Worm (Caenorhabditis elegans) whole organism, early embryonic: Measurements from ENCODE around the gene srab-25.

Source experiments
- B0310.2 ChIP-seq: sonication (generic microtip); optimal IDR thresholded peaks from 2 replicates; lab custom pipeline; 2016; ENCODE audit warnings: mild to moderate bottlenecking, missing genetic modification characterization, missing compliant biosample characterization
- F13C5.2 ChIP-seq: sonication (generic microtip); optimal IDR thresholded peaks from 2 replicates; lab custom pipeline; 2017; ENCODE audit warnings: mild to moderate bottlenecking, missing genetic modification characterization, inconsistent platforms, missing compliant biosample characterization
- aly-1 ChIP-seq: sonication (generic microtip); optimal IDR thresholded peaks from 2 replicates; lab custom pipeline; 2016; ENCODE audit warnings: missing genetic modification characterization, missing compliant biosample characterization
- ama-1 ChIP-seq: fragments of 150-350 bp; optimal IDR thresholded peaks from 2 replicates; lab custom pipeline; 2014
- ceh-36 ChIP-seq: sonication (generic microtip); optimal IDR thresholded peaks from 2 replicates; lab custom pipeline; 2016; ENCODE audit warnings: missing genetic modification characterization, inconsistent platforms, missing compliant biosample characterization
- ets-7 ChIP-seq: sonication (generic microtip); optimal IDR thresholded peaks from 2 replicates; lab custom pipeline; 2016; ENCODE audit warnings: missing genotype, missing genetic modification characterization, missing compliant biosample characterization
- hmbx-1 ChIP-seq: sonication (generic microtip); optimal IDR thresholded peaks from 2 replicates; lab custom pipeline; 2016; ENCODE audit warnings: mild to moderate bottlenecking, missing genetic modification characterization, missing compliant biosample characterization
- hmg-4 ChIP-seq: fragments of 200-800 bp; sonication (Bioruptor generic); optimal IDR thresholded peaks from 2 replicates; lab custom pipeline; 2018; ENCODE audit warnings: mild to moderate bottlenecking, missing genetic modification characterization, missing compliant biosample characterization
- pes-1 ChIP-seq: fragments of 200-800 bp; sonication (Bioruptor generic); IDR thresholded peaks from 2 replicates; pipeline ENCODE4 v1.3.6; 2022; ENCODE audit warnings: missing genetic modification reagents, missing genetic modification characterization, missing compliant biosample characterization
- scrt-1 ChIP-seq: fragments of 200-800 bp; sonication (Bioruptor generic); IDR thresholded peaks from 2 replicates; pipeline ENCODE4 v1.3.6; 2022; ENCODE audit warnings: missing genetic modification characterization, missing compliant biosample characterization
- tbx-11 ChIP-seq: fragments of 200-800 bp; sonication (Bioruptor generic); IDR thresholded peaks from 2 replicates; pipeline ENCODE4 v1.3.6; 2022; ENCODE audit warnings: missing genetic modification characterization, missing compliant biosample characterization
- tra-4 ChIP-seq: sonication (generic microtip); optimal IDR thresholded peaks from 2 replicates; lab custom pipeline; 2017; ENCODE audit warnings: missing genetic modification characterization, missing compliant biosample characterization

DNA sequence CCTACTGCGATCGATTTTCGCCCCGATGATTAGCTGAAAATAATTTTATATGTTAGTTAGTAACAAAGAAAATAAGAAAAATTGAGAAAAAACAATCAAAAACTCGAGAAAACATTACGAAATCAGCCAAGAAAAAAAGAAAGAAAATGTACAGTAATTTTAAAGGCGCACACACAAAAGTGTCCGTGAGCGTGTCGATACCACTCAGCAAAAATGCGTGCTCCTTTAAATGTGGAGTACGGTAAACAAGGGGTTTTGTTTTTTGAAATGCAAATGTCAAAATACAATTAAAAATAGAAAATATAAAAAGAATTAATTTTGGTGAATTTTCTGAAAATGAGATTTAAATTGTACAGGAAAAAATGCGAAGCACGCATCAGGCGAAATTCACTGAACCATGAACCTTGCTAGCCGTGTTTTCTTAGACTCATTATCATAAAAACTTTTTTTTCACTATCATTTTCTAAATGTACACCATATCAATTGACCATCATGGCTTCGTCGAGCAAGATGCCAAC, 39.3 kb downstream of the srab-25 start, which contains the start of gene srw-90:
- no peak for TF ChIP-seq ama-1 (lab: Kevin White, UChicago)
- no peak for TF ChIP-seq tra-4 (tag; lab: Kevin White, UChicago)
- no peak for TF ChIP-seq tbx-11 (GFP tag; lab: Robert Waterston, UW)
- TF ChIP-seq hmbx-1, result no peak
- TF ChIP-seq hmg-4 (GFP tag; lab: Kevin White, UChicago), result no peak
- TF ChIP-seq aly-1 (tag; lab: Kevin White, UChicago), result no peak
- no peak for TF ChIP-seq pes-1 (GFP tag; lab: Robert Waterston, UW)
- TF ChIP-seq B0310.2 (tag; lab: Kevin White, UChicago), result no peak
- TF ChIP-seq ets-7 (tag; lab: Kevin White, UChicago), result no peak
- no peak for TF ChIP-seq scrt-1 (GFP tag; lab: Robert Waterston, UW)
- TF ChIP-seq ceh-36 (tag; lab: Kevin White, UChicago), result no peak
- no peak for TF ChIP-seq F13C5.2 (tag; lab: Kevin White, UChicago)
